Worm (Caenorhabditis elegans) whole organism, midembryonic: ENCODE results near the gene rbm-17.

Source experiments
- cog-1 ChIP-seq: sonication (generic microtip); optimal IDR thresholded peaks from 2 replicates; lab custom pipeline; 2016; ENCODE audit warnings: missing genetic modification characterization, missing compliant biosample characterization
- ztf-29 ChIP-seq: fragments of 200-800 bp; sonication (Bioruptor generic); IDR thresholded peaks from 2 replicates; pipeline ENCODE4 v1.3.6; 2022; ENCODE audit warnings: missing genetic modification reagents, missing genetic modification characterization, missing compliant biosample characterization

- TF ChIP-seq ztf-29 (GFP tag; lab: Robert Waterston, UW): no peak
- TF ChIP-seq cog-1: no peak
Observed at ce11 chrIV:11631750-11632149, 6.4 kb upstream of the rbm-17 start, which contains the start of gene F58B3.4.
